Worm (Caenorhabditis elegans) whole organism, L4 larva: Measurements from ENCODE around the gene C09B9.4.

Experiments
- F37D6.2 ChIP-seq: sonication (generic microtip); optimal IDR thresholded peaks from 2 replicates; lab custom pipeline; 2016; ENCODE audit warnings: mild to moderate bottlenecking, missing genetic modification characterization, missing compliant biosample characterization
- T20F7.1 ChIP-seq: fragments of 200-800 bp; sonication (Bioruptor generic); optimal IDR thresholded peaks from 2 replicates; lab custom pipeline; 2018; ENCODE audit warnings: mild to moderate bottlenecking, missing genetic modification characterization, missing compliant biosample characterization
- ama-1 ChIP-seq: fragments of 150-350 bp; optimal IDR thresholded peaks from 2 replicates; lab custom pipeline; 2014; ENCODE audit warnings: inconsistent platforms, mixed read lengths
- daf-12 ChIP-seq: fragments of 150-350 bp; optimal IDR thresholded peaks from 2 replicates; lab custom pipeline; 2014; ENCODE audit warnings: missing biosample characterization, missing genetic modification reagents, missing genetic modification characterization
- dmd-8 ChIP-seq: fragments of 200-800 bp; sonication (Bioruptor generic); IDR thresholded peaks from 2 replicates; pipeline ENCODE4 v1.3.6; 2022; ENCODE audit warnings: missing genetic modification characterization, missing compliant biosample characterization
- fkh-10 ChIP-seq: fragments of 150-350 bp; optimal IDR thresholded peaks from 2 replicates; lab custom pipeline; 2014; ENCODE audit warnings: missing biosample characterization, missing genetic modification reagents, missing genetic modification characterization
- fos-1 ChIP-seq: fragments of 150-350 bp; optimal IDR thresholded peaks from 2 replicates; lab custom pipeline; 2014; ENCODE audit warnings: missing biosample characterization, missing genetic modification characterization
- nhr-25 ChIP-seq: sonication (generic microtip); optimal IDR thresholded peaks from 2 replicates; lab custom pipeline; 2017; ENCODE audit warnings: missing genetic modification characterization, mild to moderate bottlenecking, missing compliant biosample characterization, antibody characterized with exemption, moderate library complexity, borderline replicate concordance; ENCODE audit not compliant: insufficient read depth
- nhr-76 ChIP-seq: fragments of 150-350 bp; optimal IDR thresholded peaks from 2 replicates; lab custom pipeline; 2014; ENCODE audit warnings: missing biosample characterization, missing genetic modification characterization
- pha-4 ChIP-seq, 2 experiments: fragments of 150-350 bp in 1 of 2; fragments of 200-800 bp in 1 of 2; sonication (Bioruptor generic) in 1 of 2; IDR thresholded peaks in 1 of 2; optimal IDR thresholded peaks in 1 of 2; 2 replicates each; pipeline versions ENCODE4 v1.3.6 to Lab custom; 2014 to 2022; ENCODE audit warnings: missing genetic modification characterization in 2 of 2, missing genetic modification reagents in 2 of 2, missing biosample characterization in 1 of 2, missing compliant biosample characterization in 1 of 2
- tag-97 ChIP-seq: fragments of 200-800 bp; sonication (Bioruptor generic); IDR thresholded peaks from 2 replicates; pipeline ENCODE4 v1.3.6; 2022; ENCODE audit warnings: missing genetic modification characterization, missing compliant biosample characterization
- unc-62 ChIP-seq, 3 experiments: fragments of 150-350 bp in 1 of 3; sonication (generic microtip); optimal IDR thresholded peaks in 2 of 3; peaks in 1 of 3; 1 replicate in 1 of 3; 2 replicates in 2 of 3; lab custom pipeline; 2014 to 2017; ENCODE audit warnings: missing biosample characterization in 3 of 3, missing genetic modification characterization in 3 of 3, missing genetic modification reagents in 3 of 3, missing genotype in 1 of 3
- zip-11 ChIP-seq: fragments of 200-800 bp; sonication (Bioruptor generic); IDR thresholded peaks from 2 replicates; pipeline ENCODE4 v1.3.6; 2022; ENCODE audit warnings: missing genetic modification characterization, missing compliant biosample characterization

DNA sequence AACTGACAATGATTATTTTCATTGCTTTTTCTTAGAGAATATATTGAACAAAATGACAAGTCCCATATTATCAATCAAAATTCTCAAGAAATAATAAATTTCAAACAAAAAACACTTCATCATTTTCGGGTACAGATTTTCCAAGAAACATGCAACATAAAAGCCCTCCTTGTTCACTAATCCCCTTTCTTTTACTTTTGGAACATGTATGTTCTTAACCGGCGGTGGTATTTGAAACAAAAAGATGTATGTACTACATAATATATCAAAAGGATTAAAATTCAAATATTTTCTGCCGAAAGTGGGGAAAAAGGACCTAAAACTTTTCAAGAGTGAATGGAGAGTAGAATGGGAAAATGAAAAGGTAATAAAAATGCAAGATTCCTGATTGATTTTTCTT lies 21.1 kb upstream of the C09B9.4 start:
- TF ChIP-seq unc-62 (GFP tag; optimal IDR thresholded peaks at IDR 0.05 in 1 of 2; lab: Kevin White, UChicago), result no peak
- TF ChIP-seq unc-62 (tag; optimal IDR thresholded peaks at IDR 0.05; lab: Kevin White, UChicago), result no peak
- no peak for TF ChIP-seq dmd-8
- no peak for TF ChIP-seq pha-4 (GFP tag; IDR thresholded peaks at IDR 0.05; lab: Robert Waterston, UW)
- TF ChIP-seq pha-4 (tag; optimal IDR thresholded peaks at IDR 0.05; lab: Kevin White, UChicago), result no peak
- no peak for TF ChIP-seq daf-12 (tag; lab: Kevin White, UChicago)
- no peak for TF ChIP-seq zip-11 (GFP tag; lab: Robert Waterston, UW)
- TF ChIP-seq tag-97 (GFP tag; lab: Robert Waterston, UW), result no peak
- no peak for TF ChIP-seq nhr-25
- no peak for TF ChIP-seq ama-1
- TF ChIP-seq T20F7.1 (GFP tag; lab: Kevin White, UChicago), result no peak
- no peak for TF ChIP-seq nhr-76 (tag; lab: Kevin White, UChicago)
- TF ChIP-seq fkh-10 (GFP tag; lab: Kevin White, UChicago), result no peak
- TF ChIP-seq fos-1 (tag; lab: Kevin White, UChicago), result no peak
- no peak for TF ChIP-seq F37D6.2
